Worm (Caenorhabditis elegans): ENCODE measurements around the gene fbxa-138.

fbxa-138 gene

DNA sequence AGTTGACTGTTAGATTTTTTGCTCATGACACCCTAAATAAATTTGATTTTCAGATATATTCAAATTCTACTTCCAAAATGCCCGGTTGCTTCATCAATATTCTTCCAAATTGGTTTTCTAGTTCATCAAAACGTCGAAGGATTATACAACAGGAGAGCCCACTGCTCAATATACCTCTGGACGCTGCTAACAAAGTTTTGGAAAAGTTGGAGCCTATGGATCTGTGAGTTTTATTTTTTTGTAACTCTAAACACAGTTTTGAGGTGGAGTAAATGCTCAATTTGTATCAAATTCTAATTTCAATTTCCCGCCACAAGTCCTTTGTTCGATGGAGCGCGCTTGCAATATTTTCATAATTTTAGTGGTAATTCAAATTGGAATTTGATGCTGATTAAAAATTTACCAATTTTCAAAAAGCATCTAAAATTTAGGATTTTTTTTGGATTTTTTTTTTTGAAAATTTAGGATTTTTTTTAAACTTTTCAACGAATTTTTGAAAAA is 41.1 kb downstream of the fbxa-138 start, which contains the start of gene fbxa-27:
fbxa-27 (plus strand) TSS at position 51 of the 501 bp plus-strand sequence.
- TF ChIP-seq dao-5 (tag; optimal IDR thresholded peaks at IDR 0.05): no peak
- no peak for TF ChIP-seq him-1 (tag; optimal IDR thresholded peaks at IDR 0.05)
- TF ChIP-seq W03F9.2 (tag; optimal IDR thresholded peaks at IDR 0.05): no peak

ce11 chrIII:1342488-1342887 is 41.6 kb downstream of the fbxa-138 start, which contains the start of gene fbxa-26:
Gene fbxa-26 (minus strand): TSS chrIII:1342522.
- TF ChIP-seq him-1 (tag; optimal IDR thresholded peaks at IDR 0.05): no peak

- TF ChIP-seq him-1 (tag; optimal IDR thresholded peaks at IDR 0.05) (no peak), dao-5 (tag; optimal IDR thresholded peaks at IDR 0.05) (no peak), W03F9.2 (tag; optimal IDR thresholded peaks at IDR 0.05) (no peak)
Observed at ce11 chrIII:1340240-1340639, 43.8 kb downstream of the fbxa-138 start, which contains the start of gene fbxa-5. Gene fbxa-5 (minus strand): TSS chrIII:1340340.
